Fruit fly (Drosophila melanogaster): ENCODE results near the gene hdm.

DNA sequence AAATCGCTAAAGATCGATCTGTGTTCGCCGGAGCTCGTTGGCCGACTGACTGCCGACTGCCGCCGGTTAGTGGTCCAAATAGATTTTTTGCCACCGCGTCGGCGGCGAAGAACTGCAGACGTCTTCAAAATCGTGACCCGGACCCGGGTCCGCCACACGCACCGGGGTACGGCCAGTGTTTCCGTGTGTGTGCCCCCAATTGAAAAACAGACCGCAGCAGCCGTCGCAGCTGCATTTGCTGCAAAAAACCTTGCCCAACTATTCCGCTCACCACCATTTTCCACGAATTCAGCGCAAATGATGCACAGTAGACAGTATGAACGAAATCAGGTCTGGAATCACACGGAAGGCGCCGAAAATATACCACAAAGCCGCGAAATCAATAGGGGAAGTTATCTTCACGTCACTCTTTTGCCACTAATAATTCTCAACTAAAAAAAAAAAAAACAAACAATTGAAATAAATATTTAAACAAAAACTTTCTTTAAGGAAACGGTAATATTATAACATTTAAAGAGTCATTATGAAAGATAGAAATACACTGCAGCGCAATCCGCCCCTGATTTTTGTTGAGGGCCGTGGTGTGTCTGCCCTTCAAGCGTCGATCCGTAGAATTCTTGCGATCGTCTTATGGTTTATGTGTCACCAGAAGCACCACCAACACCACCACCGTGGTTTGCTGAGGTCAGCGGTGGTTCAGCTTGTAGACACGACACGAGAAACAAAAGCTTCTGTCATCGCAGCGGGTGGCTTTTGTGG is 46.6 kb downstream of the hdm start, which contains the start of gene dec:
- TF ChIP-seq Sin3A (optimal IDR thresholded peaks at IDR 0.05) (no peak), h (optimal IDR thresholded peaks at IDR 0.05) (no peak), psq (optimal IDR thresholded peaks at IDR 0.05) (no peak)

Data from Kc167 (cell line).